Worm (Caenorhabditis elegans) whole organism, L4/young adult: ENCODE results near the gene F10E7.6.
"Not testable (repeated sequence)": the region's sequence is repeated elsewhere in the genome, so short reads cannot be mapped to it uniquely, and the experiment has no call there.

Source experiments
- W03F9.2 ChIP-seq: fragments of 150-350 bp; optimal IDR thresholded peaks from 2 replicates; lab custom pipeline; 2014; ENCODE audit warnings: missing biosample characterization, missing genetic modification characterization
- dao-5 ChIP-seq: sonication (generic microtip); optimal IDR thresholded peaks from 2 replicates; lab custom pipeline; 2016; ENCODE audit warnings: missing genotype, missing genetic modification characterization, moderate library complexity, missing compliant biosample characterization
- him-1 ChIP-seq: sonication (generic microtip); optimal IDR thresholded peaks from 2 replicates; lab custom pipeline; 2016; ENCODE audit warnings: missing genotype, missing genetic modification reagents, missing genetic modification characterization, missing compliant biosample characterization

Gene F10E7.6

ce11 chrII:7112780-7113179, at the start of gene F10E7.6:
Gene F10E7.6, plus strand, starts transcription at chrII:7113080.
- TF ChIP-seq dao-5 (tag; lab: Kevin White, UChicago) = no peak
- TF ChIP-seq W03F9.2 = no peak
- TF ChIP-seq him-1 = no peak

ce11 chrII:7065391-7065790, 47.5 kb upstream of the F10E7.6 start, which contains the start of gene nos-2:
Gene nos-2, plus strand, starts transcription at chrII:7065618.
- TF ChIP-seq dao-5 (tag; lab: Kevin White, UChicago) (no peak), W03F9.2 (no peak), him-1 (no peak)

DNA sequence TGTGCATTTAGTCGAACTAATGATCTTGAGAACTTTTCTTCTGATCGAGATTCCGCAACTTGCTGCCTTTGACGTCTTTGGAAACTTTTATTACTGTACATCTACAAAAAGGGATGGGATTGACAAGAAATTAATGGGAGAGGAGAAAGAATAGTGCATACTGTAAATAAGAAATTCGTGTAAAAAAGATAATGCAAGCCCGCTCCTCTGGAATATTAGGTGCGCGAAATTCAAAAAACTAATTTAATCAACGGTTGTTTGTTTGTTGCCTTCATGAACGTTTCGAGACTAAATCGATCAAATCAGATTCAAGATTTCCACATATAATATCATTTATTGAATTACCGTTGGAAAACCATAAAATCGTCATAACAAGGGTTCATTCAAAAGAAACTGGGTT, 43.0 kb upstream of the F10E7.6 start, which contains the start of gene him-14:
him-14 (minus strand) TSS at position 101 of the 400 bp plus-strand sequence.
- TF ChIP-seq W03F9.2 (no peak), dao-5 (tag; lab: Kevin White, UChicago) (no peak), him-1 (no peak)

- no peak for TF ChIP-seq W03F9.2
- TF ChIP-seq him-1 = no peak
- TF ChIP-seq dao-5 (tag; lab: Kevin White, UChicago) = no peak
Observed at ce11 chrII:7070434-7070833, 42.4 kb upstream of the F10E7.6 start.

DNA sequence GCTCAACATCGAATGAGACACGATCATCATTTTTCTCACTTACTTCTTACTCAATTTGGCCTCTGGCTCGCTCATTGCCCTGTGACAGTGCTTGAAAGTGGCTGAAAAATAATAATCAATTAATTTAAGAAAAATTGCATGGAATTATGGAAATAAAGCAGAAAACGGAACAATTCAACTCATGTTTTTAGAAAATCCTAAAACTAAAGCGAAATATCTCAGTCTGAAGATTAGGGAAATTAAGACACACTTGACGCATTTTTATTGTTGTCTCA, 40.6 kb upstream of the F10E7.6 start, which contains the start of gene kars-1:
kars-1 (minus strand) TSS at position 101 of the 275 bp plus-strand sequence.
- TF ChIP-seq W03F9.2 (no peak), dao-5 (tag; lab: Kevin White, UChicago) (no peak)

ce11 chrII:7072590-7073536, 40.0 kb upstream of the F10E7.6 start:
- peak; percentile 11 for TF ChIP-seq him-1
- TF ChIP-seq dao-5 (tag; lab: Kevin White, UChicago) = no peak
- peak; percentile 58 for TF ChIP-seq W03F9.2

- TF ChIP-seq dao-5 (tag; lab: Kevin White, UChicago) (no peak), him-1 (no peak), W03F9.2 (no peak)
Observed at ce11 chrII:7073537-7073913, 39.4 kb upstream of the F10E7.6 start, which contains the start of gene kat-1. Gene kat-1, plus strand, starts transcription at chrII:7073814.

ce11 chrII:7075564-7076228, 37.2 kb upstream of the F10E7.6 start, which contains the start of gene T02G5.7:
Gene T02G5.7, plus strand, starts transcription at chrII:7075614.
- no peak for TF ChIP-seq him-1
- no peak for TF ChIP-seq W03F9.2
- TF ChIP-seq dao-5 (tag; lab: Kevin White, UChicago) = no peak

DNA sequence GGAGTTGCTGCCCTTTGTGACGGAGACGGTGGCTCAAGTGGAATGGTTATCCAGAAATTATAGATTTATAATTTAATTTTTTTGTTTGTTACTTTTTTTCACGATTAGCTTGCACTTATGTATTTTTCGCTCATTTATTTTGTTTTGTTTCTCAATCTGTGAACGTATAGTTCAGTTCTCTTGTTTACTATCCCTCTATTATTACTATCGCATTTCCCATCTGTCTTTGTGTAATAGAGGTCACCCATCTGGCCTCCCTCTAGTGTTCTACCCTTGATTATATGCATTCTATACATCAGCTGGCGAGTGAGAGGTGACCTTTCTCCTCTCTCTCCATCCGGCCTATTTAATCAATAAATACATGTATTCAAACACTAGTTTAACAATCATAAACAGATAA, 28.9 kb upstream of the F10E7.6 start, which contains the start of the genes T02G5.14 and T02G5.15:
T02G5.14 (plus strand) TSS at position 301 of the 400 bp plus-strand sequence.
T02G5.15 (plus strand) TSS at position 301 of the 400 bp plus-strand sequence.
- TF ChIP-seq dao-5 (tag; lab: Kevin White, UChicago); W03F9.2; him-1: not testable (repeated sequence)

DNA sequence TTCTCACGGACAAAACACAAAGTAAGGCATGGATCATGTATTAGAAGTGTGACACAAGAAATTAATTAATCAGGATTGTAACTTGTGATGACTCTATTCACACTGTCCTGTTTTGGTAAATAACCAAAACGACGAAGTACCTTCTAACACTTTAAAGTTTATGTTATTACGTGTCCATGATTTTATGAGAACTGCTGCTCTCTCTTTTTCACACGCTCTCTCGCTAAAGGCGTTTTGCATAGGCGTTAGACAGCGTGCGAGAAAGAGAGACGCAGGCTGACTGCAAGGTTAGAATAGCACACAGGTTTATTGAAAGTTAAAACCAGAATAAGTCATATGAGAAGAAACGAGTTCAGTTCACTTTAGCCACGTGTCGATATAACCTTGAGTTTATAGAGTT, 22.8 kb upstream of the F10E7.6 start:
- TF ChIP-seq him-1 = no peak

DNA sequence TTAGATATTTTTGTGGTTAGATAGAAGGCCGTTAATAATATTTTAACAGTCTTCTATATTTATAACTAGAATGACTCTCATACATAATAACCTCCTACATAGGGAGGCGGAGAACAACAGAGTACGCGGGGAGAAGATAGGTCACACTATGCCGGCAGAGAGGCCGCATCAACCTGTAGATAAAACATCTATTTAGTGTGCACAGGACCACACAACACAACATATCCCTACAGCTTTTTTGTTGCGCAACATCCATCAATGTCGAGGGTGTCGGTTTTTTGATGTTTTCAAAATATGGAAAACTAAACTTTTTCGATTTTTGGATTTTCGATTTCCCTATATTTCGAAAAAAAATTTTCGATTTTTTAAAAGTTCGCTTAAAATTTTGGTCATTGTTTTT, 22.0 kb upstream of the F10E7.6 start:
- no peak for TF ChIP-seq W03F9.2

DNA sequence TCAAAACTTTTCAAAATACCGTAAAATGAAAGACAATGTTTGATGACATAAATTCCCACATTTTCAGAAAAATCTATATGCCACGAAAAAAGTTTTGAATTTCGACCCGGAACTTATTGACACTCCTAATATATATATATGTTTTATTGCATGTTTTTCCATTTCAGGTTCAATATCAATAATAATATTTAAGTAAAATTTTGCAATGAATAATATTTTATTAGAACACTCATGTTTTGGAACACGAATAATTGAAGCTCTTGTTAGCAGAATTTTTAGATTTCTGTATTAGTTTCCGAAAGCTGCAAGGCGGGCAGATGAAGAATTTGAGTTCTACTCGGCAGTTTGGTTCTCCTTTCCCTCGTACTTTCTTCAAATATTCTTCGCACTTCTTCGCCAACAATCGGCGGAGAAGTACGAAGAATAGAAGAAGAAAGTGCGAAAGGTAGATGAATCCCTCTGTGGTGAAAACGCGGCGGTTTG, 19.5 kb upstream of the F10E7.6 start, which contains the start of gene T02G5.3:
T02G5.3 (plus strand) TSS at position 51 of the 483 bp plus-strand sequence.
- TF ChIP-seq dao-5 (tag; lab: Kevin White, UChicago) = no peak
- TF ChIP-seq W03F9.2 = no peak
- no peak for TF ChIP-seq him-1

- TF ChIP-seq W03F9.2 = no peak
- TF ChIP-seq him-1 = no peak
- TF ChIP-seq dao-5 (tag; lab: Kevin White, UChicago) = no peak
Observed at ce11 chrII:7095970-7096369, 16.9 kb upstream of the F10E7.6 start.

ce11 chrII:7098578-7098977, 14.3 kb upstream of the F10E7.6 start, which contains the start of gene mct-5:
Gene mct-5, minus strand, starts transcription at chrII:7098593.
- TF ChIP-seq W03F9.2 (no peak), dao-5 (tag; lab: Kevin White, UChicago) (no peak), him-1 (no peak)

ce11 chrII:7099231-7099630, 13.6 kb upstream of the F10E7.6 start:
- no peak for TF ChIP-seq him-1
- TF ChIP-seq W03F9.2 = no peak
- no peak for TF ChIP-seq dao-5 (tag; lab: Kevin White, UChicago)
